Worm (Caenorhabditis elegans) whole organism, L3 larva: ENCODE data around the gene ubc-1.
"Not testable (repeated sequence)": the region's sequence is repeated elsewhere in the genome, so short reads cannot be mapped to it uniquely, and the experiment has no call there.

Source experiments
- R02D3.7 ChIP-seq: fragments of 150-350 bp; optimal IDR thresholded peaks from 2 replicates; lab custom pipeline; 2014; ENCODE audit warnings: missing biosample characterization, missing genetic modification characterization
- ZK546.5 ChIP-seq: sonication (generic microtip); optimal IDR thresholded peaks from 2 replicates; lab custom pipeline; 2017; ENCODE audit warnings: missing biosample characterization, missing genetic modification characterization
- aly-2 ChIP-seq: fragments of 150-350 bp; optimal IDR thresholded peaks from 2 replicates; lab custom pipeline; 2014; ENCODE audit warnings: missing biosample characterization, missing genetic modification characterization
- ceh-16 ChIP-seq: sonication (generic microtip); optimal IDR thresholded peaks from 2 replicates; lab custom pipeline; 2017; ENCODE audit warnings: missing biosample characterization, missing genetic modification characterization
- ceh-82 ChIP-seq: fragments of 150-350 bp; optimal IDR thresholded peaks from 2 replicates; lab custom pipeline; 2014; ENCODE audit warnings: missing biosample characterization, missing genetic modification characterization
- ceh-9 ChIP-seq: sonication (generic microtip); optimal IDR thresholded peaks from 2 replicates; lab custom pipeline; 2018; ENCODE audit warnings: missing biosample characterization, missing genetic modification characterization
- daf-12 ChIP-seq: fragments of 150-350 bp; optimal IDR thresholded peaks from 2 replicates; lab custom pipeline; 2014; ENCODE audit warnings: missing biosample characterization, missing genetic modification reagents, missing genetic modification characterization
- egl-27 ChIP-seq: sonication (generic microtip); optimal IDR thresholded peaks from 4 replicates; lab custom pipeline; 2017; ENCODE audit warnings: missing biosample characterization, missing genetic modification reagents, missing genetic modification characterization
- egl-5 ChIP-seq: fragments of 150-350 bp; optimal IDR thresholded peaks from 2 replicates; lab custom pipeline; 2017; ENCODE audit warnings: missing biosample characterization, missing genetic modification reagents, missing genetic modification characterization, inconsistent platforms
- elt-1 ChIP-seq: fragments of 150-350 bp; optimal IDR thresholded peaks from 2 replicates; lab custom pipeline; 2014; ENCODE audit warnings: missing biosample characterization, missing genetic modification characterization
- elt-2 ChIP-seq: sonication (generic microtip); optimal IDR thresholded peaks from 2 replicates; lab custom pipeline; 2016; ENCODE audit warnings: missing genetic modification reagents, mild to moderate bottlenecking, missing genetic modification characterization, missing compliant biosample characterization
- elt-3 ChIP-seq, 3 experiments: fragments of 150-350 bp in 1 of 3; sonication (generic microtip) in 2 of 3; optimal IDR thresholded peaks; 2 replicates in 2 of 3; 4 replicates in 1 of 3; lab custom pipeline; 2014 to 2017; ENCODE audit warnings: missing biosample characterization in 3 of 3, missing genetic modification characterization in 3 of 3
- fkh-10 ChIP-seq: sonication (generic microtip); optimal IDR thresholded peaks from 2 replicates; lab custom pipeline; 2017; ENCODE audit warnings: missing biosample characterization, missing genetic modification reagents, missing genetic modification characterization
- fos-1 ChIP-seq: fragments of 150-350 bp; optimal IDR thresholded peaks from 2 replicates; lab custom pipeline; 2014; ENCODE audit warnings: missing biosample characterization, missing genetic modification characterization
- jun-1 ChIP-seq: fragments of 150-350 bp; optimal IDR thresholded peaks from 2 replicates; lab custom pipeline; 2014; ENCODE audit warnings: missing biosample characterization, missing genetic modification reagents, missing genetic modification characterization
- lin-15B ChIP-seq: fragments of 150-350 bp; optimal IDR thresholded peaks from 2 replicates; lab custom pipeline; 2014; ENCODE audit warnings: missing biosample characterization, missing genetic modification characterization
- lin-39 ChIP-seq: fragments of 150-350 bp; optimal IDR thresholded peaks from 2 replicates; lab custom pipeline; 2018; ENCODE audit warnings: missing biosample characterization, missing genetic modification reagents, missing genetic modification characterization
- lsy-12 ChIP-seq: sonication (generic microtip); optimal IDR thresholded peaks from 2 replicates; lab custom pipeline; 2016; ENCODE audit warnings: mild to moderate bottlenecking, missing genetic modification characterization, missing compliant biosample characterization
- mdl-1 ChIP-seq: fragments of 150-350 bp; optimal IDR thresholded peaks from 2 replicates; lab custom pipeline; 2014; ENCODE audit warnings: missing biosample characterization, missing genetic modification characterization
- mml-1 ChIP-seq: fragments of 150-350 bp; sonication (generic microtip); optimal IDR thresholded peaks from 3 replicates; lab custom pipeline; 2014; ENCODE audit warnings: missing biosample characterization, missing genetic modification characterization
- nfya-1 ChIP-seq: sonication (generic microtip); optimal IDR thresholded peaks from 2 replicates; lab custom pipeline; 2017; ENCODE audit warnings: missing genetic modification characterization, mild to moderate bottlenecking, missing compliant biosample characterization, antibody characterized with exemption, moderate library complexity; ENCODE audit not compliant: insufficient read depth
- nhr-11 ChIP-seq: fragments of 150-350 bp; optimal IDR thresholded peaks from 2 replicates; lab custom pipeline; 2014; ENCODE audit warnings: missing biosample characterization, missing genetic modification characterization
- nhr-12 ChIP-seq: fragments of 150-350 bp; optimal IDR thresholded peaks from 2 replicates; lab custom pipeline; 2014; ENCODE audit warnings: missing biosample characterization, missing genetic modification characterization
- nhr-237 ChIP-seq: fragments of 150-350 bp; optimal IDR thresholded peaks from 2 replicates; lab custom pipeline; 2014; ENCODE audit warnings: missing biosample characterization, missing genetic modification characterization
- nhr-25 ChIP-seq: sonication (generic microtip); optimal IDR thresholded peaks from 2 replicates; lab custom pipeline; 2017; ENCODE audit warnings: missing biosample characterization, missing genetic modification characterization
- nhr-28 ChIP-seq: fragments of 150-350 bp; optimal IDR thresholded peaks from 2 replicates; lab custom pipeline; 2014; ENCODE audit warnings: missing biosample characterization, missing genetic modification characterization
- nhr-43 ChIP-seq: sonication (generic microtip); optimal IDR thresholded peaks from 2 replicates; lab custom pipeline; 2016; ENCODE audit warnings: mild to moderate bottlenecking, missing genetic modification characterization, missing compliant biosample characterization; ENCODE audit not compliant: poor library complexity, severe bottlenecking
- nhr-76 ChIP-seq: fragments of 150-350 bp; sonication (generic microtip); optimal IDR thresholded peaks from 5 replicates; lab custom pipeline; 2014; ENCODE audit warnings: missing biosample characterization, missing genetic modification characterization
- nhr-77 ChIP-seq: fragments of 150-350 bp; optimal IDR thresholded peaks from 2 replicates; lab custom pipeline; 2014; ENCODE audit warnings: missing biosample characterization, missing genetic modification characterization
- pha-4 ChIP-seq: fragments of 150-350 bp; optimal IDR thresholded peaks from 2 replicates; lab custom pipeline; 2014; ENCODE audit warnings: missing biosample characterization, missing genetic modification reagents, missing genetic modification characterization
- sea-2 ChIP-seq: fragments of 150-350 bp; sonication (generic microtip); optimal IDR thresholded peaks from 4 replicates; lab custom pipeline; 2014; ENCODE audit warnings: missing biosample characterization, missing genetic modification reagents, missing genetic modification characterization
- skn-1 ChIP-seq: fragments of 150-350 bp; optimal IDR thresholded peaks from 2 replicates; lab custom pipeline; 2014; ENCODE audit warnings: missing biosample characterization, missing genetic modification characterization
- snpc-4 ChIP-seq: fragments of 150-350 bp; optimal IDR thresholded peaks from 2 replicates; lab custom pipeline; 2014; ENCODE audit warnings: missing biosample characterization, missing genetic modification characterization
- unc-62 ChIP-seq: fragments of 150-350 bp; sonication (generic microtip); optimal IDR thresholded peaks from 4 replicates; lab custom pipeline; 2014; ENCODE audit warnings: missing biosample characterization, missing genetic modification reagents, missing genetic modification characterization
- zag-1 ChIP-seq: fragments of 150-350 bp; optimal IDR thresholded peaks from 2 replicates; lab custom pipeline; 2014; ENCODE audit warnings: missing biosample characterization, missing genetic modification characterization
- ztf-4 ChIP-seq: fragments of 150-350 bp; optimal IDR thresholded peaks from 2 replicates; lab custom pipeline; 2014; ENCODE audit warnings: missing biosample characterization, missing genetic modification characterization

ubc-1 gene

DNA sequence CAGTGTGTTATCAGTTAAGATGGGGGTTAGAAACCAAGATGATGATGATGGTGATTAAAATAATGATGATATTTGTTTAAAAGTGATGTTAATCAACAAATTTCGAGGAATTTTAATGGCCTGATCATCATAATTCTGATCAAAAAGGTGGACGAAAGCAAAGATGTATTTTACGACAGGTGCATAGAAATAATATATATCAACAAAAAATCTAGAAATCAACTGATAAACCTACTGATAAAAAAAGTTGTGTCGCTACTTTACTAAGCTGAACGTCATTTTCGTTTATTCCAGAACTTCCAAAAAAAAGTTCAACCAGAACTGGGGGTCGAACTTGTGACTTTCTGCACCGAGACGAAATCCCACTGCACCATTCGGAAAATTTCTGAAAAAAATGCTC lies 20.3 kb downstream of the ubc-1 start, which contains the start of gene mul-1:
Gene mul-1 (minus strand): TSS at position 84 of the 400 bp plus-strand sequence.
- peak; percentile 69 for TF ChIP-seq elt-2 (tag; lab: Kevin White, UChicago)
- no peak for TF ChIP-seq lin-39 (tag; lab: Kevin White, UChicago)
- TF ChIP-seq skn-1 (tag; lab: Kevin White, UChicago), result no peak
- no peak for TF ChIP-seq nhr-43 (tag; lab: Kevin White, UChicago)
- TF ChIP-seq nhr-77 (tag; lab: Kevin White, UChicago), result no peak
- TF ChIP-seq, all 47 proteins: peak for 1

DNA sequence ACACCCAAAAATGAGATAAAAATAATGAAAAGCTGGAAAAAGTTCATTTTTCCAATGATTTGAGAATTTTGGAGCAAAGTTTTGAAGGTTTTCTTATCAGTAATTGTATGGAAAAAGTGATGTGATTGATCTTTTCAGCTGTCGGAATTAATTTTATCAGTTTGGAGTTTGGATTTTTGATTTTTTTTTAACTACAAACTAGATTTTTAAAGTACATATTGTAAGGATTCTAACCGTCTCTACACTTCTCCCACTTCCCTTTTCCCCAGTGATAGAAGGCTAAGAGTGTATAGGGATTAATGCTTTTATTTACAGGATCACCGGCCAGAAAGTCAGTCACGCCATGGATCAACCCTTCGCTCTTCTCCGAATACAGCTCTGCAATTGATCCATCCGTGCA lies 22.8 kb downstream of the ubc-1 start, which contains the start of gene F49F1.7:
Gene F49F1.7 (minus strand): TSS at position 101 of the 400 bp plus-strand sequence.
- not testable (repeated sequence) for TF ChIP-seq lsy-12 (tag; lab: Kevin White, UChicago); nfya-1; nhr-12
- TF ChIP-seq, all 47 proteins: peak for 0; not testable (repeated sequence) for 47

DNA sequence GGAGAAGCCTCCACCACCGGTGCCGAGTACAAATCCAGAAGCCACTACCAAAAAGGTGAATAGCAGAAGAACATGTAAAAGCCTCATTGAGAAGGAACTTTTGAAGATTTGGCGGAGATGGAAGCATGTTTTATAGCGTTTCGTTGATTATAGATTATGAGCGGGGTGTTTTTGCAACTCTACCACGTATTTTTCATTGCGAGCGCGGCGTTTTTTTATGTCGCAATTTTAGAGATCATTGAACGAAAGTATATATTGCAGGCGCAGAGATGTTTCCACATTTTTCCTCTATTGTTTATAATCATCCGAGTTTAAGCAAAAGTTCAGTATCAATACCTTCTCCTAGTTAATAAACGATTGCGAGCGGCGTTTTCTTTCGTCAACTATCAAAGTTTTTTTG lies 32.9 kb downstream of the ubc-1 start, which contains the start of gene F49F1.17:
Gene F49F1.17 (minus strand): TSS at position 101 of the 400 bp plus-strand sequence.
- no peak for TF ChIP-seq daf-12 (tag; lab: Kevin White, UChicago)
- TF ChIP-seq elt-2 (tag; lab: Kevin White, UChicago), result no peak
- TF ChIP-seq egl-5, result no peak
- no peak for TF ChIP-seq mdl-1
- no peak for TF ChIP-seq aly-2 (tag; lab: Kevin White, UChicago)

DNA sequence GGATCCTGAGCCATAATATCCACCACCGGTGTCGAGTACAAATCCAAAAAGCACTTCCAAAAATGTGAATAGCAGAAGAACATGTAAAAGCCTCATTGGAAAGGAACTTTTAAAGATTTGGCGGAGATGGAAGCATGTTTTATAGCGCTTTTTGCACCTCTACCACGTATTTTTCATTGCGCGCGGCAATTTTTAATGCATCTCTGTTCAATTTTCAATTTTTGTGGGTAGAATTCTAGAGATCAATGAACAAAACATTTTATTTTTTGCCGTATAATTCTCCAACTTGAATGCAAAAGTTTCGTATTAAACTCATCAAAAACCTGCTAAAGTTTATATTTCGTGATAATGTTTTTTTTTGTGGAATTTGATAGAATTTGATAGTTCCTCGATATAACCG lies 34.7 kb downstream of the ubc-1 start, which contains the start of gene F49F1.9:
Gene F49F1.9 (minus strand): TSS at position 101 of the 400 bp plus-strand sequence.
- TF ChIP-seq nhr-25 (tag; lab: Kevin White, UChicago) (no peak), aly-2 (tag; lab: Kevin White, UChicago) (no peak), fos-1 (tag; lab: Kevin White, UChicago) (no peak), nhr-43 (tag; lab: Kevin White, UChicago) (no peak), fkh-10 (no peak), mml-1 (tag; lab: Kevin White, UChicago) (no peak), nhr-76 (tag; lab: Kevin White, UChicago) (no peak), unc-62 (no peak), mdl-1 (no peak), ztf-4 (tag; lab: Kevin White, UChicago) (no peak), jun-1 (tag; lab: Kevin White, UChicago) (no peak), ceh-9 (no peak), zag-1 (tag; lab: Kevin White, UChicago) (no peak), elt-1 (no peak), ZK546.5 (tag; lab: Kevin White, UChicago) (no peak), elt-3 (tag; optimal IDR thresholded peaks at IDR 0.05; lab: Kevin White, UChicago) (no peak)
- TF ChIP-seq, all 47 proteins: peak for 0

DNA sequence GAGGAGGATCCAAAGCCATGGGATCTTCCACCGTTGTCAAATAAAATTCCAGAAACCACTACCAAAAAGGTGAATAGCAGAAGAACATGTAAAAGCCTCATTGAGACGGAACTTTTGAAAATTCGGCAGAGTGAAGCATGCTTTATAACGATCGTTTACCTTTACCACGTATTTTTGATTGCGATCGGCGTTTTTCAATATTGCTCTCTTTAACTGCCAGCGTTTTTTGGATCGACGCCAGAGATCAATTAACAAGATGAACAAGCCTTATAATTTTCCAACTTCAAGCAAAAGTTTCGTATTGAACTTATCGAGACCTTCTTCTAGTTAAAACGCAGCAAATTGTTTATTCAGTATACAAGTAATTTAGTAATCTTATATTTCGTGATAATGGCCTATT lies 36.2 kb downstream of the ubc-1 start, which contains the start of gene F49F1.10:
Gene F49F1.10 (minus strand): TSS at position 101 of the 400 bp plus-strand sequence.
- TF ChIP-seq lin-15B (no peak), ceh-9 (no peak)
- TF ChIP-seq, all 47 proteins: peak for 0

DNA sequence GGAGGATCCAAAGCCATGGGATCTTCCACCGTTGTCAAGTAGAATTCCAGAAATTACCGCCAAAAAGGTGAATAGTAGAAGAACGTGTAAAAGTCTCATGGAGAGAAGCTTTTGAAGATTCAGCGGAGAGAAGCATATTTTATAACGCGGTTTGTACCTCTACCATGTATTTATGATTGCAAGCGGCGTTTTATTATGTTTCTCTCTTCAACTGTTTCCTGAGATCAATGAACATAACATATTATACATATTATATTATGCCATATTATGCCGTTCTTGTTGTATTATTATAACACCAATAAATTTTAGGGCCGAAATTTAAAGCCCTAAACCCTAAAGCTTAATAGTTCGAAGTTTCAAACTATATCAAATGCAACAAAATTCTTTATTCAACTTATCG lies 37.4 kb downstream of the ubc-1 start, which contains the start of gene F49F1.18:
Gene F49F1.18 (minus strand): TSS at position 101 of the 400 bp plus-strand sequence.
- TF ChIP-seq jun-1 (tag; lab: Kevin White, UChicago) (no peak), ceh-82 (no peak), nhr-28 (tag; lab: Kevin White, UChicago) (no peak), fos-1 (tag; lab: Kevin White, UChicago) (no peak), nhr-237 (tag; lab: Kevin White, UChicago) (no peak), nhr-25 (tag; lab: Kevin White, UChicago) (no peak), nhr-12 (no peak), ztf-4 (tag; lab: Kevin White, UChicago) (no peak), aly-2 (tag; lab: Kevin White, UChicago) (no peak)

DNA sequence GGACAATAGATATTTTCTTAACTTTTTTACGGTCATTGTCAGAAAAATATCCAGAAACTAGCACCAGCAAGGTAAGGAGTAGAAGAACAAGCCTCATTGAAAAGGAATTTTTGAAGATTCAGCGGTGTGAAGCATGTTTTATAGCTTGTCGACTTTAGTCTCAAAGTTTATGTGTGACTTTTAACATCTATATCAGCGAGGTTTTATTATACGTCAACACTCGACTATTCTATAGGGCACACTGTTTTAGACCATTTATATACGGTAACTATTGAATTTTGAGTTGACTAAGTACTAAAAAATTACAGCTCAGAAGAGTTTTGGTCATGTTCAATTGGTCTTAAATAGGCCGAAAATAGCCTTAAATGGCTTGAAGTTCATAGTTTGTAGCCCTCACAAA lies 38.5 kb downstream of the ubc-1 start, which contains the start of gene F49F1.11:
Gene F49F1.11 (minus strand): TSS at position 101 of the 400 bp plus-strand sequence.
- TF ChIP-seq nhr-43 (tag; lab: Kevin White, UChicago), result no peak
- no peak for TF ChIP-seq elt-2 (tag; lab: Kevin White, UChicago)
- no peak for TF ChIP-seq nhr-28 (tag; lab: Kevin White, UChicago)
- TF ChIP-seq lin-15B, result no peak
- TF ChIP-seq nhr-25 (tag; lab: Kevin White, UChicago), result no peak
- TF ChIP-seq mml-1 (tag; lab: Kevin White, UChicago), result no peak
- TF ChIP-seq nhr-12, result no peak
- no peak for TF ChIP-seq ceh-82
- TF ChIP-seq pha-4 (tag; lab: Kevin White, UChicago), result no peak
- no peak for TF ChIP-seq sea-2
- no peak for TF ChIP-seq nfya-1
- no peak for TF ChIP-seq R02D3.7 (tag; lab: Kevin White, UChicago)
- no peak for TF ChIP-seq egl-27 (tag; lab: Kevin White, UChicago)
- TF ChIP-seq nhr-11 (tag; lab: Kevin White, UChicago), result no peak
- no peak for TF ChIP-seq lin-39 (tag; lab: Kevin White, UChicago)
- TF ChIP-seq ceh-16 (tag; lab: Kevin White, UChicago), result no peak
- no peak for TF ChIP-seq snpc-4
- TF ChIP-seq nhr-77 (tag; lab: Kevin White, UChicago), result no peak
